Fruit fly (Drosophila melanogaster) whole organism: ENCODE results near the gene CheA75a.

ENCODE experiments used
- Dll ChIP-seq: fragments of >200 bp; optimal IDR thresholded peaks from 2 replicates; lab custom pipeline; 2017
- pan ChIP-seq: fragments of >200 bp; optimal IDR thresholded peaks from 2 replicates; lab custom pipeline; 2017
- psq ChIP-seq: fragments of >200 bp; optimal IDR thresholded peaks from 2 replicates; lab custom pipeline; 2017
- usp ChIP-seq: fragments of >200 bp; optimal IDR thresholded peaks from 2 replicates; lab custom pipeline; 2017; ENCODE audit warnings: missing biosample characterization, missing genetic modification characterization, mixed read lengths

DNA sequence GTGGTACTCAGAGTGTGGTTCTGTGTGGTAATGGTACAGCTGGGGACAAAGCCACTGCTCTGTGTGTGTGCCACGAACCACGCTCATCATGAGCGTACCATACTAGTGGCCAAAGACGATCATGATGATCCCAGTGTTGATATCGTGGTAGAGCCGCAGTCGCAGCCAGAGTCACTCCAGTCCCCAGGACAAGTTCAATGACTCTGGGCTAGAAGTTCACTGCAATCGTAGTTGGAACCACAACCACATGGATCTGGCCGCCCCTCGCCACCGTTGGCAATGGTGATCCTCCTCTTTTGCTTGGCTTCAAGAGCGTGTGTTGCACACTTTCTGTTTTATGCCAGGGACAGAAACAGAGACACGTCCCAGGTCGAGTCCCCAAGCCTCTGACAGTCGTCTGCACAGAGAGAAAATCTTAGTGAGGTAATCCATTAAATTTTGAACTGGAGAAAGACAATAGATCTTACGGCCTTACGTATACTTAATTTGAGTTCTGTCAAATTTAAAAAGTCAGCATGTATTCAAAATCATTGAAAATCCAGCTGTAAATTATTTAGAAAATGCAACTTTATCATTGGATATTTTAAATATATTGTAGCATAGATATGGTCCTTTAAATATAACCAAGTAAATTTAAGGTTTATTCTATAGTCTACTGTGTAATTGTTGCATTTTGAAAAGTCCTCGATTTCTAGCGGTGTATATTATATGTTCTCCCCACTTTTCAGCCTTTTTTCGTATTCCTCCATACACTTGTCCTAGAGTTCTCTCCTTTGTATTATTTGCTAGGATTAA, 19.8 kb upstream of the CheA75a start:
- no peak for TF ChIP-seq usp (GFP tag; lab: Kevin White, UChicago)
- TF ChIP-seq pan (lab: Kevin White, UChicago): no peak
- TF ChIP-seq Dll (lab: Kevin White, UChicago): no peak
- TF ChIP-seq psq (lab: Kevin White, UChicago): no peak
